Worm (Caenorhabditis elegans) whole organism, L1 larva: ENCODE data around the gene epic-2.

Experiments used
- C04F5.9 ChIP-seq: sonication (generic microtip); optimal IDR thresholded peaks from 2 replicates; lab custom pipeline; 2016; ENCODE audit warnings: missing genetic modification characterization, missing compliant biosample characterization
- C34B4.2 ChIP-seq: sonication (generic microtip); optimal IDR thresholded peaks from 2 replicates; lab custom pipeline; 2017; ENCODE audit warnings: mild to moderate bottlenecking, missing genetic modification characterization, missing compliant biosample characterization
- F16B12.6 ChIP-seq: fragments of 150-350 bp; optimal IDR thresholded peaks from 2 replicates; lab custom pipeline; 2014; ENCODE audit warnings: missing biosample characterization, missing genetic modification characterization
- aha-1 ChIP-seq: fragments of 150-350 bp; optimal IDR thresholded peaks from 2 replicates; lab custom pipeline; 2014; ENCODE audit warnings: missing biosample characterization, missing genetic modification characterization
- ceh-63 ChIP-seq: fragments of 200-800 bp; sonication (Bioruptor generic); optimal IDR thresholded peaks from 2 replicates; lab custom pipeline; 2018; ENCODE audit warnings: mild to moderate bottlenecking, missing genetic modification characterization, missing compliant biosample characterization
- ceh-8 ChIP-seq: fragments of 200-800 bp; sonication (Bioruptor generic); optimal IDR thresholded peaks from 2 replicates; lab custom pipeline; 2018; ENCODE audit warnings: mild to moderate bottlenecking, missing genetic modification characterization, moderate library complexity, missing compliant biosample characterization
- ceh-82 ChIP-seq, 3 experiments: fragments of 150-350 bp in 1 of 3; sonication (generic microtip) in 2 of 3; optimal IDR thresholded peaks; 2 replicates each; lab custom pipeline; 2014 to 2017; ENCODE audit warnings: missing biosample characterization in 3 of 3, missing genetic modification characterization in 3 of 3
- ceh-88 ChIP-seq: fragments of 200-800 bp; sonication (Bioruptor generic); IDR thresholded peaks from 2 replicates; pipeline ENCODE4 v1.3.6; 2022; ENCODE audit warnings: missing genetic modification characterization, missing compliant biosample characterization
- ceh-90 ChIP-seq: sonication (generic microtip); optimal IDR thresholded peaks from 2 replicates; lab custom pipeline; 2016; ENCODE audit warnings: missing genetic modification characterization, missing compliant biosample characterization
- dpl-1 ChIP-seq, 3 experiments: fragments of 150-350 bp in 2 of 3; sonication (generic microtip) in 1 of 3; optimal IDR thresholded peaks; 2 replicates each; lab custom pipeline; 2014 to 2017; ENCODE audit warnings: missing biosample characterization in 3 of 3, missing genetic modification characterization in 3 of 3, missing genetic modification reagents in 3 of 3
- dsc-1 ChIP-seq: sonication (generic microtip); optimal IDR thresholded peaks from 2 replicates; lab custom pipeline; 2016; ENCODE audit warnings: mild to moderate bottlenecking, missing genetic modification characterization, missing compliant biosample characterization
- efl-1 ChIP-seq, 4 experiments: fragments of 150-350 bp; optimal IDR thresholded peaks in 3 of 4; peaks in 1 of 4; 1 replicate in 1 of 4; 2 replicates in 3 of 4; lab custom pipeline; 2014; ENCODE audit warnings: missing biosample characterization in 2 of 4, missing genetic modification characterization in 2 of 4, missing genetic modification reagents in 2 of 4
- efl-3 ChIP-seq: fragments of 200-800 bp; sonication (Bioruptor generic); optimal IDR thresholded peaks from 2 replicates; lab custom pipeline; 2018; ENCODE audit warnings: mild to moderate bottlenecking, missing genetic modification characterization, missing compliant biosample characterization
- egl-13 ChIP-seq: sonication (generic microtip); optimal IDR thresholded peaks from 2 replicates; lab custom pipeline; 2016; ENCODE audit warnings: missing genotype, missing genetic modification reagents, missing genetic modification characterization, missing compliant biosample characterization
- egl-27 ChIP-seq, 2 experiments: fragments of 150-350 bp in 1 of 2; sonication (generic microtip); optimal IDR thresholded peaks; 3 replicates each; lab custom pipeline; 2017 to 2018; ENCODE audit warnings: missing biosample characterization in 2 of 2, missing genetic modification characterization in 2 of 2, missing genetic modification reagents in 2 of 2
- elt-2 ChIP-seq: sonication (generic microtip); optimal IDR thresholded peaks from 2 replicates; lab custom pipeline; 2016; ENCODE audit warnings: missing genetic modification characterization, mild to moderate bottlenecking, inconsistent platforms, missing compliant biosample characterization, missing genetic modification reagents
- ets-5 ChIP-seq: fragments of 200-800 bp; sonication (Bioruptor generic); IDR thresholded peaks from 2 replicates; pipeline ENCODE4 v1.3.6; 2022; ENCODE audit warnings: missing genetic modification characterization, missing compliant biosample characterization
- fkh-10 ChIP-seq: sonication (generic microtip); optimal IDR thresholded peaks from 2 replicates; lab custom pipeline; 2017; ENCODE audit warnings: missing biosample characterization, missing genetic modification reagents, missing genetic modification characterization
- fkh-8 ChIP-seq: sonication (generic microtip); optimal IDR thresholded peaks from 2 replicates; lab custom pipeline; 2016; ENCODE audit warnings: mild to moderate bottlenecking, missing genetic modification characterization, missing compliant biosample characterization
- grh-1 ChIP-seq: fragments of 200-800 bp; sonication (Bioruptor generic); IDR thresholded peaks from 2 replicates; pipeline ENCODE4 v1.3.6; 2022; ENCODE audit warnings: missing genetic modification reagents, missing genetic modification characterization, missing compliant biosample characterization
- hlh-17 ChIP-seq: fragments of 200-800 bp; sonication (Bioruptor generic); optimal IDR thresholded peaks from 2 replicates; lab custom pipeline; 2018; ENCODE audit warnings: missing genetic modification characterization, mild to moderate bottlenecking, missing compliant biosample characterization, moderate library complexity, borderline replicate concordance
- hlh-4 ChIP-seq: sonication (generic microtip); optimal IDR thresholded peaks from 2 replicates; lab custom pipeline; 2016; ENCODE audit warnings: mild to moderate bottlenecking, missing genetic modification characterization, missing compliant biosample characterization
- isw-1 ChIP-seq: fragments of 200-800 bp; sonication (Bioruptor generic); IDR thresholded peaks from 2 replicates; pipeline ENCODE4 v1.3.6; 2022; ENCODE audit warnings: missing genetic modification characterization, missing compliant biosample characterization
- lin-13 ChIP-seq: fragments of 150-350 bp; optimal IDR thresholded peaks from 2 replicates; lab custom pipeline; 2014; ENCODE audit warnings: missing biosample characterization, missing genetic modification reagents, missing genetic modification characterization
- lin-14 ChIP-seq: fragments of 200-800 bp; sonication (Bioruptor generic); optimal IDR thresholded peaks from 2 replicates; lab custom pipeline; 2018; ENCODE audit warnings: mild to moderate bottlenecking, missing genetic modification characterization, moderate library complexity, missing compliant biosample characterization
- lin-15B ChIP-seq: fragments of 150-350 bp; sonication (generic microtip); optimal IDR thresholded peaks from 3 replicates; lab custom pipeline; 2014; ENCODE audit warnings: missing biosample characterization, missing genetic modification characterization
- lsy-2 ChIP-seq, 2 experiments: fragments of 150-350 bp; optimal IDR thresholded peaks; 2 replicates each; lab custom pipeline; 2014; ENCODE audit warnings: missing biosample characterization in 2 of 2, missing genetic modification characterization in 2 of 2
- mdl-1 ChIP-seq, 2 experiments: fragments of 150-350 bp; optimal IDR thresholded peaks; 2 replicates each; lab custom pipeline; 2014 to 2017; ENCODE audit warnings: missing biosample characterization in 2 of 2, missing genetic modification characterization in 2 of 2, inconsistent platforms in 1 of 2
- mep-1 ChIP-seq: fragments of 150-350 bp; optimal IDR thresholded peaks from 2 replicates; lab custom pipeline; 2014; ENCODE audit warnings: missing biosample characterization, missing genetic modification characterization
- nhr-11 ChIP-seq: fragments of 150-350 bp; optimal IDR thresholded peaks from 2 replicates; lab custom pipeline; 2014; ENCODE audit warnings: missing biosample characterization, missing genetic modification characterization
- nhr-12 ChIP-seq: sonication (generic microtip); optimal IDR thresholded peaks from 2 replicates; lab custom pipeline; 2017; ENCODE audit warnings: missing biosample characterization, missing genetic modification characterization
- nhr-19 ChIP-seq: fragments of 200-800 bp; sonication (Bioruptor generic); conservative IDR thresholded peaks from 2 replicates; pipeline ENCODE4 v1.3.6; 2022; ENCODE audit warnings: missing genetic modification characterization, missing compliant biosample characterization
- nhr-28 ChIP-seq: fragments of 150-350 bp; optimal IDR thresholded peaks from 2 replicates; lab custom pipeline; 2014; ENCODE audit warnings: missing biosample characterization, missing genetic modification characterization
- nhr-47 ChIP-seq: sonication (generic microtip); optimal IDR thresholded peaks from 2 replicates; lab custom pipeline; 2016; ENCODE audit warnings: mild to moderate bottlenecking, missing genetic modification characterization, moderate library complexity, missing compliant biosample characterization
- nhr-71 ChIP-seq: sonication (generic microtip); optimal IDR thresholded peaks from 2 replicates; lab custom pipeline; 2016; ENCODE audit warnings: mild to moderate bottlenecking, missing genetic modification characterization, moderate library complexity, missing compliant biosample characterization
- nhr-76 ChIP-seq: sonication (generic microtip); optimal IDR thresholded peaks from 2 replicates; lab custom pipeline; 2017; ENCODE audit warnings: missing biosample characterization, missing genetic modification characterization
- nhr-84 ChIP-seq: sonication (generic microtip); optimal IDR thresholded peaks from 2 replicates; lab custom pipeline; 2017; ENCODE audit warnings: missing biosample characterization, missing genetic modification characterization
- nhr-85 ChIP-seq: sonication (generic microtip); peaks from one replicate; lab custom pipeline; 2016; ENCODE audit warnings: missing genetic modification characterization, inconsistent platforms, missing compliant biosample characterization
- pag-3 ChIP-seq: sonication (generic microtip); optimal IDR thresholded peaks from 2 replicates; lab custom pipeline; 2017; ENCODE audit warnings: missing genetic modification characterization, mild to moderate bottlenecking, missing compliant biosample characterization, antibody characterized with exemption, borderline replicate concordance; ENCODE audit not compliant: insufficient read depth
- rnt-1 ChIP-seq: sonication (generic microtip); optimal IDR thresholded peaks from 2 replicates; lab custom pipeline; 2016; ENCODE audit warnings: mild to moderate bottlenecking, missing genetic modification characterization, moderate library complexity, missing compliant biosample characterization
- skn-1 ChIP-seq: fragments of 150-350 bp; optimal IDR thresholded peaks from 2 replicates; lab custom pipeline; 2014; ENCODE audit warnings: missing biosample characterization, missing genetic modification characterization
- snpc-4 ChIP-seq: fragments of 150-350 bp; optimal IDR thresholded peaks from 2 replicates; lab custom pipeline; 2014; ENCODE audit warnings: missing biosample characterization, missing genetic modification characterization
- snu-23 ChIP-seq: sonication (generic microtip); optimal IDR thresholded peaks from 2 replicates; lab custom pipeline; 2016; ENCODE audit warnings: missing genetic modification characterization, missing compliant biosample characterization
- sox-4 ChIP-seq: sonication (generic microtip); optimal IDR thresholded peaks from 2 replicates; lab custom pipeline; 2016; ENCODE audit warnings: missing genetic modification characterization, missing compliant biosample characterization
- tbx-2 ChIP-seq: sonication (generic microtip); optimal IDR thresholded peaks from 2 replicates; lab custom pipeline; 2016; ENCODE audit warnings: missing genetic modification characterization, missing compliant biosample characterization
- unc-130 ChIP-seq: fragments of 150-350 bp; optimal IDR thresholded peaks from 2 replicates; lab custom pipeline; 2017; ENCODE audit warnings: missing biosample characterization, missing genetic modification characterization, inconsistent platforms
- unc-30 ChIP-seq: sonication (generic microtip); optimal IDR thresholded peaks from 2 replicates; lab custom pipeline; 2017; ENCODE audit warnings: missing biosample characterization, missing genetic modification characterization
- unc-98 ChIP-seq: fragments of 200-800 bp; sonication (Bioruptor generic); IDR thresholded peaks from 2 replicates; pipeline ENCODE4 v1.3.6; 2022; ENCODE audit warnings: missing genetic modification characterization, missing compliant biosample characterization
- vab-15 ChIP-seq: sonication (generic microtip); optimal IDR thresholded peaks from 2 replicates; lab custom pipeline; 2017; ENCODE audit warnings: missing genotype, mild to moderate bottlenecking, missing genetic modification characterization, missing compliant biosample characterization
- ztf-4 ChIP-seq: fragments of 150-350 bp; optimal IDR thresholded peaks from 2 replicates; lab custom pipeline; 2014; ENCODE audit warnings: missing biosample characterization, missing genetic modification characterization

The epic-2 gene

DNA sequence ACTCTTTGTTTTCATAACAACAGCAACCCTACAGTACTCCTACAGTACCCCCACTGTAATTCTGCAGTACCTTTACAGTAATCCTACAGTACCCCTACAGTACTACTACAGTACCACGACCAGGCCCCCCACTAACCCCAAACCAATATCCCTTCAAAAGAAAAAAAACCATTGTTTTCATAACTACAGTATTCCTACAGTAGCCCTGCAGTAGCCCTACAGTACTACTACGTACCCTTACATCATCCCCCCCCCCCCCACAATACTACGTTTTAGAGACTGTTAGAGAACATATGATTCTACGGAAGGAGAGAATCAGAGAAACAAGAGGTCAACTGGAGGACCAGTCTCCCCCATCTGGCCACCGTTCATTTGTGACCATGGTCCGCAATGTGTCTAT, 32.9 kb downstream of the epic-2 start, which contains the start of gene Y41D4A.3:
Y41D4A.3 (plus strand) TSS at position 301 of the 400 bp plus-strand sequence.
- TF ChIP-seq fkh-10 = no peak
- no peak for TF ChIP-seq ceh-88 (GFP tag; lab: Robert Waterston, UW)
- TF ChIP-seq nhr-84 (tag; lab: Kevin White, UChicago) = no peak
- no peak for TF ChIP-seq pag-3 (tag; lab: Kevin White, UChicago)
- TF ChIP-seq nhr-12 (tag; lab: Kevin White, UChicago) = no peak
- no peak for TF ChIP-seq tbx-2 (tag; lab: Kevin White, UChicago)
- no peak for TF ChIP-seq lin-15B (tag; lab: Kevin White, UChicago)
- no peak for TF ChIP-seq dsc-1 (tag; lab: Kevin White, UChicago)
- no peak for TF ChIP-seq nhr-85
- no peak for TF ChIP-seq C34B4.2 (tag; lab: Kevin White, UChicago)
- TF ChIP-seq nhr-71 (tag; lab: Kevin White, UChicago) = no peak

- no peak for TF ChIP-seq C04F5.9 (tag; lab: Kevin White, UChicago)
- TF ChIP-seq ceh-88 (GFP tag; lab: Robert Waterston, UW) = no peak
- TF ChIP-seq nhr-47 (tag; lab: Kevin White, UChicago) = no peak
- TF ChIP-seq ets-5 (GFP tag; lab: Robert Waterston, UW) = no peak
- TF ChIP-seq grh-1 = no peak
- TF ChIP-seq F16B12.6 (tag; lab: Kevin White, UChicago) = no peak
- TF ChIP-seq C34B4.2 (tag; lab: Kevin White, UChicago) = no peak
- TF ChIP-seq elt-2 (tag; lab: Kevin White, UChicago) = no peak
- TF ChIP-seq hlh-17 = no peak
- no peak for TF ChIP-seq efl-1 (optimal IDR thresholded peaks at IDR 0.05; lab: Kevin White, UChicago)
- no peak for TF ChIP-seq efl-1 (GFP tag; optimal IDR thresholded peaks at IDR 0.05 in 1 of 2; lab: Kevin White, UChicago)
- TF ChIP-seq tbx-2 (tag; lab: Kevin White, UChicago) = no peak
- TF ChIP-seq mep-1 (tag; lab: Kevin White, UChicago) = no peak
- no peak for TF ChIP-seq hlh-4
- TF ChIP-seq ceh-82 (tag; optimal IDR thresholded peaks at IDR 0.05; lab: Kevin White, UChicago) = no peak
- TF ChIP-seq snu-23 (GFP tag; lab: Kevin White, UChicago) = peak; percentile 30
- no peak for TF ChIP-seq dpl-1 (GFP tag; optimal IDR thresholded peaks at IDR 0.05; lab: Kevin White, UChicago)
- TF ChIP-seq rnt-1 = peak; percentile 77
- TF ChIP-seq nhr-11 (tag; lab: Kevin White, UChicago) = no peak
- TF ChIP-seq mdl-1 (tag; optimal IDR thresholded peaks at IDR 0.05; lab: Kevin White, UChicago) = peak in 1 of 2 experiments; percentile 38
- no peak for TF ChIP-seq fkh-8 (tag; lab: Kevin White, UChicago)
- no peak for TF ChIP-seq nhr-85
- TF ChIP-seq nhr-28 (tag; lab: Kevin White, UChicago) = no peak
- no peak for TF ChIP-seq unc-130 (tag; lab: Kevin White, UChicago)
- no peak for TF ChIP-seq egl-13 (tag; lab: Kevin White, UChicago)
- peak; percentile 33 for TF ChIP-seq nhr-19 (GFP tag; lab: Robert Waterston, UW)
- no peak for TF ChIP-seq ceh-63 (GFP tag; lab: Kevin White, UChicago)
- no peak for TF ChIP-seq nhr-84 (tag; lab: Kevin White, UChicago)
- TF ChIP-seq unc-98 (GFP tag; lab: Robert Waterston, UW) = no peak
- TF ChIP-seq lsy-2 (tag; optimal IDR thresholded peaks at IDR 0.05; lab: Kevin White, UChicago) = peak; percentile 15 to 45
- TF ChIP-seq fkh-10 = no peak
- no peak for TF ChIP-seq unc-30 (tag; lab: Kevin White, UChicago)
- TF ChIP-seq isw-1 = no peak
- TF ChIP-seq nhr-71 (tag; lab: Kevin White, UChicago) = peak; percentile 63
- TF ChIP-seq lin-14 (GFP tag; lab: Kevin White, UChicago) = peak; percentile 44
- no peak for TF ChIP-seq snpc-4 (tag; lab: Kevin White, UChicago)
- TF ChIP-seq sox-4 (tag; lab: Kevin White, UChicago) = no peak
- peak; percentile 16 for TF ChIP-seq ztf-4 (tag; lab: Kevin White, UChicago)
- TF ChIP-seq vab-15 (tag; lab: Kevin White, UChicago) = no peak
- TF ChIP-seq egl-27 (tag; optimal IDR thresholded peaks at IDR 0.05; lab: Kevin White, UChicago) = no peak
- TF ChIP-seq aha-1 (tag; lab: Kevin White, UChicago) = no peak
- TF ChIP-seq ceh-90 (tag; lab: Kevin White, UChicago) = no peak
- TF ChIP-seq lin-13 = no peak
- TF ChIP-seq efl-3 = no peak
- TF ChIP-seq ceh-8 (GFP tag; lab: Kevin White, UChicago) = no peak
- TF ChIP-seq nhr-76 (tag; lab: Kevin White, UChicago) = no peak
- no peak for TF ChIP-seq skn-1 (tag; lab: Kevin White, UChicago)
Observed at ce11 chrIV:1758595-1758994, 38.0 kb downstream of the epic-2 start.
